Fruit fly (Drosophila melanogaster) whole organism, embryonic: ENCODE measurements around the gene ph-d.

ENCODE experiments used
- Atf3 ChIP-seq: fragments of 200-800 bp; sonication (Bioruptor generic); optimal IDR thresholded peaks from 3 replicates; lab custom pipeline; 2016; ENCODE audit warnings: missing biosample characterization, missing genetic modification characterization
- CG10321 ChIP-seq: fragments of 200-800 bp; sonication (Bioruptor generic); IDR thresholded peaks from 2 replicates; pipeline ENCODE4 v1.3.6; 2022; ENCODE audit warnings: missing biosample characterization, missing genetic modification characterization
- CG11093 ChIP-seq: fragments of 200-800 bp; sonication (Bioruptor generic); IDR thresholded peaks from 3 replicates; pipeline ENCODE4 v1.3.6; 2022; ENCODE audit warnings: missing biosample characterization, missing genetic modification characterization
- CG11695 ChIP-seq: fragments of 200-800 bp; sonication (Bioruptor generic); IDR thresholded peaks from 3 replicates; pipeline ENCODE4 v1.3.6; 2022; ENCODE audit warnings: missing biosample characterization, missing genetic modification characterization
- CG12071 ChIP-seq: fragments of 200-800 bp; sonication (Bioruptor generic); optimal IDR thresholded peaks from 3 replicates; lab custom pipeline; 2018; ENCODE audit warnings: missing biosample characterization, mild to moderate bottlenecking, missing genetic modification characterization
- CG12769 ChIP-seq: fragments of 200-800 bp; sonication (Bioruptor generic); optimal IDR thresholded peaks from 2 replicates; lab custom pipeline; 2019; ENCODE audit warnings: missing biosample characterization, mild to moderate bottlenecking, missing genetic modification characterization, moderate library complexity
- CG12942 ChIP-seq: fragments of 200-800 bp; sonication (Bioruptor generic); optimal IDR thresholded peaks from 3 replicates; lab custom pipeline; 2016; ENCODE audit warnings: missing biosample characterization, missing genetic modification characterization
- CG14014 ChIP-seq: fragments of 200-800 bp; sonication (Bioruptor generic); IDR thresholded peaks from 2 replicates; pipeline ENCODE4 v1.3.6; 2022; ENCODE audit warnings: missing biosample characterization, missing genetic modification characterization
- CG14710 ChIP-seq: fragments of 200-800 bp; sonication (Bioruptor generic); optimal IDR thresholded peaks from 3 replicates; lab custom pipeline; 2019; ENCODE audit warnings: missing biosample characterization, mild to moderate bottlenecking, missing genetic modification characterization, moderate library complexity
- CG14860 ChIP-seq: fragments of 200-800 bp; sonication (Bioruptor generic); IDR thresholded peaks from 3 replicates; pipeline ENCODE4 v1.3.6; 2022; ENCODE audit warnings: missing biosample characterization, missing genetic modification characterization; ENCODE audit not compliant: partially characterized antibody
- CG1602 ChIP-seq: fragments of 200-800 bp; sonication (Bioruptor generic); optimal IDR thresholded peaks from 3 replicates; lab custom pipeline; 2016; ENCODE audit warnings: missing biosample characterization, missing genetic modification characterization
- CG1647 ChIP-seq: fragments of 200-800 bp; sonication (Bioruptor generic); optimal IDR thresholded peaks from 3 replicates; lab custom pipeline; 2016; ENCODE audit warnings: missing biosample characterization, missing genetic modification characterization
- CG16815 ChIP-seq: fragments of 200-800 bp; sonication (Bioruptor generic); optimal IDR thresholded peaks from 3 replicates; lab custom pipeline; 2017; ENCODE audit warnings: missing biosample characterization, mild to moderate bottlenecking, missing genetic modification characterization
- CG17612 ChIP-seq: fragments of 200-800 bp; sonication (Bioruptor generic); IDR thresholded peaks from 2 replicates; pipeline ENCODE4 v1.3.6; 2022; ENCODE audit warnings: missing biosample characterization, missing genetic modification characterization
- CG17829 ChIP-seq: fragments of 200-800 bp; optimal IDR thresholded peaks from 2 replicates; lab custom pipeline; 2019; ENCODE audit warnings: missing biosample characterization, mild to moderate bottlenecking, missing genetic modification characterization, moderate library complexity
- CG18619 ChIP-seq: fragments of 200-800 bp; sonication (Bioruptor generic); optimal IDR thresholded peaks from 3 replicates; lab custom pipeline; 2017; ENCODE audit warnings: missing biosample characterization, mild to moderate bottlenecking, missing genetic modification characterization
- CG2199 ChIP-seq: fragments of 200-800 bp; sonication (Bioruptor generic); IDR thresholded peaks from 3 replicates; pipeline ENCODE4 v1.3.6; 2022; ENCODE audit warnings: missing biosample characterization, missing genetic modification characterization
- CG2712 ChIP-seq: fragments of 200-800 bp; optimal IDR thresholded peaks from 3 replicates; lab custom pipeline; 2019; ENCODE audit warnings: missing biosample characterization, mild to moderate bottlenecking, missing genetic modification characterization, moderate library complexity
- CG6689 ChIP-seq: fragments of 200-800 bp; sonication (Bioruptor generic); IDR thresholded peaks from 2 replicates; pipeline ENCODE4 v1.3.6; 2022; ENCODE audit warnings: missing biosample characterization, missing genetic modification characterization
- CG6765 ChIP-seq: fragments of 200-800 bp; sonication (Bioruptor generic); optimal IDR thresholded peaks from 3 replicates; lab custom pipeline; 2017; ENCODE audit warnings: missing biosample characterization, mild to moderate bottlenecking, missing genetic modification characterization
- CG7357 ChIP-seq: fragments of 200-800 bp; sonication (Bioruptor generic); IDR thresholded peaks from 3 replicates; pipeline ENCODE4 v1.3.6; 2022; ENCODE audit warnings: missing biosample characterization, missing genetic modification characterization
- CG7987 ChIP-seq: fragments of 200-800 bp; sonication (Bioruptor generic); optimal IDR thresholded peaks from 2 replicates; lab custom pipeline; 2018; ENCODE audit warnings: missing biosample characterization, mild to moderate bottlenecking, missing genetic modification characterization, moderate library complexity
- CG9932 ChIP-seq: fragments of 200-800 bp; sonication (Bioruptor generic); IDR thresholded peaks from 2 replicates; pipeline ENCODE4 v1.3.6; 2022; ENCODE audit warnings: missing biosample characterization, missing genetic modification characterization
- Dek ChIP-seq: fragments of 200-800 bp; sonication (Bioruptor generic); optimal IDR thresholded peaks from 3 replicates; lab custom pipeline; 2019; ENCODE audit warnings: missing biosample characterization, mild to moderate bottlenecking, missing genetic modification characterization, moderate library complexity
- HHEX ChIP-seq: fragments of 200-800 bp; sonication (Bioruptor generic); optimal IDR thresholded peaks from 3 replicates; lab custom pipeline; 2017; ENCODE audit warnings: missing biosample characterization, mild to moderate bottlenecking, missing genetic modification characterization, missing genetic modification reagents
- Hand ChIP-seq: fragments of 200-800 bp; sonication (Bioruptor generic); optimal IDR thresholded peaks from 2 replicates; lab custom pipeline; 2017; ENCODE audit warnings: mild to moderate bottlenecking, missing biosample characterization, missing genetic modification reagents, missing genetic modification characterization
- Hr51 ChIP-seq, 2 experiments: fragments of 200-800 bp; sonication (Bioruptor generic); optimal IDR thresholded peaks; 2 replicates in 1 of 2; 3 replicates in 1 of 2; lab custom pipeline; 2016 to 2018; ENCODE audit warnings: missing biosample characterization in 2 of 2, missing genetic modification characterization in 2 of 2, mild to moderate bottlenecking in 1 of 2, moderate library complexity in 1 of 2
- Max ChIP-seq: fragments of 200-800 bp; sonication (Bioruptor generic); optimal IDR thresholded peaks from 2 replicates; lab custom pipeline; 2016; ENCODE audit warnings: missing biosample characterization, mild to moderate bottlenecking, missing genetic modification characterization
- Taf1 ChIP-seq: fragments of 200-800 bp; sonication (Bioruptor generic); IDR thresholded peaks from 2 replicates; pipeline ENCODE4 v1.3.6; 2022; ENCODE audit warnings: missing biosample characterization, missing genetic modification characterization
- Xrp1 ChIP-seq: fragments of 200-800 bp; sonication (Bioruptor generic); IDR thresholded peaks from 2 replicates; pipeline ENCODE4 v1.3.6; 2022; ENCODE audit warnings: missing biosample characterization, missing genetic modification characterization
- ara ChIP-seq: fragments of 200-800 bp; sonication (Bioruptor generic); IDR thresholded peaks from 2 replicates; pipeline ENCODE4 v1.3.6; 2022; ENCODE audit warnings: missing biosample characterization, missing genetic modification characterization
- chm ChIP-seq: fragments of 200-800 bp; sonication (Bioruptor generic); IDR thresholded peaks from 2 replicates; pipeline ENCODE4 v1.3.6; 2022; ENCODE audit warnings: missing biosample characterization, missing genetic modification characterization
- ci ChIP-seq: fragments of 200-800 bp; sonication (Bioruptor generic); IDR thresholded peaks from 3 replicates; pipeline ENCODE4 v1.3.6; 2022; ENCODE audit warnings: missing biosample characterization, missing genetic modification characterization
- crc ChIP-seq: fragments of 200-800 bp; sonication (Bioruptor generic); optimal IDR thresholded peaks from 2 replicates; lab custom pipeline; 2016; ENCODE audit warnings: missing biosample characterization, missing genetic modification characterization
- dmrt99B ChIP-seq: fragments of 200-800 bp; sonication (Bioruptor generic); optimal IDR thresholded peaks from 2 replicates; lab custom pipeline; 2018; ENCODE audit warnings: missing biosample characterization, mild to moderate bottlenecking, missing genetic modification characterization, moderate library complexity
- ewg ChIP-seq: fragments of 200-800 bp; sonication (Bioruptor generic); optimal IDR thresholded peaks from 3 replicates; lab custom pipeline; 2017; ENCODE audit warnings: mild to moderate bottlenecking, missing biosample characterization, missing genetic modification reagents, missing genetic modification characterization
- gt ChIP-seq: fragments of 200-800 bp; sonication (Bioruptor generic); IDR thresholded peaks from 2 replicates; pipeline ENCODE4 v1.3.6; 2022; ENCODE audit warnings: missing biosample characterization, missing genetic modification characterization
- kah ChIP-seq: fragments of 200-800 bp; sonication (Bioruptor generic); optimal IDR thresholded peaks from 2 replicates; lab custom pipeline; 2018; ENCODE audit warnings: missing biosample characterization, mild to moderate bottlenecking, missing genetic modification characterization
- lola ChIP-seq, 3 experiments: fragments of >200 bp in 2 of 3; fragments of 200-800 bp in 1 of 3; sonication (Bioruptor generic) in 1 of 3; optimal IDR thresholded peaks; 2 replicates each; lab custom pipeline; 2017 to 2019; ENCODE audit warnings: missing biosample characterization in 3 of 3, missing genetic modification characterization in 3 of 3, mild to moderate bottlenecking in 1 of 3, moderate library complexity in 1 of 3
- mam ChIP-seq: fragments of 200-800 bp; sonication (Bioruptor generic); optimal IDR thresholded peaks from 3 replicates; lab custom pipeline; 2016; ENCODE audit warnings: missing biosample characterization, missing genetic modification characterization
- oc ChIP-seq: fragments of 200-800 bp; sonication (Bioruptor generic); optimal IDR thresholded peaks from 2 replicates; lab custom pipeline; 2018; ENCODE audit warnings: missing biosample characterization, mild to moderate bottlenecking, missing genetic modification characterization, moderate library complexity
- pum ChIP-seq: fragments of 200-800 bp; sonication (Bioruptor generic); optimal IDR thresholded peaks from 2 replicates; lab custom pipeline; 2016; ENCODE audit warnings: missing biosample characterization, missing genetic modification characterization
- ranshi ChIP-seq: fragments of 200-800 bp; sonication (Bioruptor generic); IDR thresholded peaks from 2 replicates; pipeline ENCODE4 v1.3.6; 2022; ENCODE audit warnings: missing biosample characterization, missing genetic modification characterization
- rib ChIP-seq: fragments of 200-800 bp; sonication (Bioruptor generic); IDR thresholded peaks from 2 replicates; pipeline ENCODE4 v1.3.6; 2022; ENCODE audit warnings: missing biosample characterization, missing genetic modification characterization
- run ChIP-seq: fragments of 200-800 bp; sonication (Bioruptor generic); optimal IDR thresholded peaks from 3 replicates; lab custom pipeline; 2018; ENCODE audit warnings: missing biosample characterization, mild to moderate bottlenecking, missing genetic modification characterization
- sens-2 ChIP-seq: fragments of 200-800 bp; sonication (Bioruptor generic); IDR thresholded peaks from 2 replicates; pipeline ENCODE4 v1.3.6; 2022; ENCODE audit warnings: missing biosample characterization, missing genetic modification characterization
- seq ChIP-seq: fragments of 200-800 bp; sonication (Bioruptor generic); IDR thresholded peaks from 2 replicates; pipeline ENCODE4 v1.3.6; 2022; ENCODE audit warnings: missing biosample characterization, missing genetic modification characterization
- slbo ChIP-seq: fragments of 200-800 bp; sonication (Bioruptor generic); IDR thresholded peaks from 2 replicates; pipeline ENCODE4 v1.3.6; 2022; ENCODE audit warnings: missing biosample characterization, missing genetic modification characterization
- tgo ChIP-seq: fragments of 200-800 bp; sonication (Bioruptor generic); IDR thresholded peaks from 3 replicates; pipeline ENCODE4 v1.3.6; 2022; ENCODE audit warnings: missing biosample characterization, missing genetic modification characterization
- tin ChIP-seq: fragments of 200-800 bp; sonication (Bioruptor generic); optimal IDR thresholded peaks from 3 replicates; lab custom pipeline; 2016; ENCODE audit warnings: missing biosample characterization, missing genetic modification characterization
- trh ChIP-seq: fragments of 200-800 bp; sonication (Bioruptor generic); optimal IDR thresholded peaks from 2 replicates; lab custom pipeline; 2016; ENCODE audit warnings: missing biosample characterization, missing genetic modification characterization

The ph-d gene

DNA sequence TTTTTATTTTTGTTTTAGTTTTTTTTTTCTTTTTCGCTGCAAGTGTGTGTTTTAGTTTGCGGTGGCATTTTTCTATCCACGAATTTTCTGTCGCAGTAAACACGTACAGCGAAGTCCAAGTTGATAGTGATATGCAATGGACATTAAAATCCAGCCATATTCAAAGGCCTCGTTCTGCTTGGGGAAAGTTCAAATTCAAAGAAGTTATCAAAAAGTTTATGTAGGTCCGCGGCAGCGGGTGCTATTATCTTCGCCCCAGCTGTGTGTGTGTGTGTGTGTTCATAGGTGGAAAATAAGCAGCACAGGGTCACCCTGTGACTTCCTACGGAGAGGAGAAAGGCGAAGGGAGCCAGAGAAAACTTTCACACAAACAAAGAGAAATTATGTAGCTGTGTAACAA lies 35.6 kb downstream of the ph-d start (continued):
- TF ChIP-seq CG12942 (peak; percentile 31), CG12071 (GFP tag; lab: Kevin White, UChicago) (peak; percentile 61), CG14710 (tag; lab: Kevin White, UChicago) (peak; percentile 23), crc (GFP tag; lab: Kevin White, UChicago) (no peak), CG1602 (peak; percentile 46), CG7357 (GFP tag; lab: Robert Waterston, UW) (peak; percentile 50; the same call in 1 of the 3 replicates), dmrt99B (peak; percentile 76), CG11093 (GFP tag; lab: Robert Waterston, UW) (peak; percentile 47; the same call in 2 of the 3 replicates), Hand (GFP tag; lab: Kevin White, UChicago) (no peak), CG16815 (peak; percentile 52), Hr51 (GFP tag; optimal IDR thresholded peaks at IDR 0.05; lab: Kevin White, UChicago) (peak in 1 of 2 experiments; percentile 71), Atf3 (peak; percentile 43), tgo (GFP tag; lab: Robert Waterston, UW) (peak; percentile 37; the same call in 1 of the 3 replicates), CG17829 (peak; percentile 48), CG7987 (GFP tag; lab: Kevin White, UChicago) (no peak), CG6765 (GFP tag; lab: Kevin White, UChicago) (no peak), CG14014 (GFP tag; lab: Robert Waterston, UW) (peak; percentile 49; the same call in 1 of the 2 replicates), CG1647 (no peak), sens-2 (no peak), chm (GFP tag; lab: Robert Waterston, UW) (peak; percentile 81), Dek (tag; lab: Kevin White, UChicago) (peak; percentile 35), ewg (peak; percentile 55), seq (GFP tag; lab: Robert Waterston, UW) (peak; percentile 75), ara (GFP tag; lab: Robert Waterston, UW) (peak; percentile 17; the same call in 1 of the 2 replicates), CG10321 (GFP tag; lab: Robert Waterston, UW) (peak; percentile 62), rib (GFP tag; lab: Robert Waterston, UW) (no peak), oc (tag; lab: Kevin White, UChicago) (peak; percentile 70), kah (GFP tag; lab: Kevin White, UChicago) (peak; percentile 39), CG12769 (tag; lab: Kevin White, UChicago) (peak; percentile 67), ci (GFP tag; lab: Robert Waterston, UW) (peak; percentile 94), gt (GFP tag; lab: Robert Waterston, UW) (0 out of 2 replicates have a peak, but pooled peaks have one; percentile 16), mam (peak; percentile 41), CG17612 (GFP tag; lab: Robert Waterston, UW) (no peak), pum (GFP tag; lab: Kevin White, UChicago) (peak; percentile 36), CG11695 (peak; percentile 53; the same call in 1 of the 3 replicates), Max (GFP tag; lab: Kevin White, UChicago) (no peak), tin (GFP tag; lab: Kevin White, UChicago) (peak; percentile 24), run (peak; percentile 13), Taf1 (GFP tag; lab: Robert Waterston, UW) (no peak), CG14860 (no peak), trh (GFP tag; lab: Kevin White, UChicago) (no peak), CG2712 (tag; lab: Kevin White, UChicago) (peak; percentile 69), CG18619 (GFP tag; lab: Kevin White, UChicago) (peak; percentile 71), lola (GFP tag; optimal IDR thresholded peaks at IDR 0.05; lab: Kevin White, UChicago) (peak in 1 of 3 experiments; percentile 44), Xrp1 (peak; percentile 64; the same call in 1 of the 2 replicates), ranshi (peak; percentile 57), CG6689 (peak; percentile 71), CG2199 (GFP tag; lab: Robert Waterston, UW) (0 out of 3 replicates have a peak, but pooled peaks have one; percentile 62), CG9932 (GFP tag; lab: Robert Waterston, UW) (peak; percentile 27; the same call in 1 of the 2 replicates), HHEX (GFP tag; lab: Kevin White, UChicago) (peak; percentile 15), slbo (GFP tag; lab: Robert Waterston, UW) (peak; percentile 76)
